Fruit fly (Drosophila melanogaster) whole organism, embryonic: ENCODE data around the gene CG5160.

Source experiments
- CG10543 ChIP-seq: fragments of 200-800 bp; sonication (Bioruptor generic); optimal IDR thresholded peaks from 3 replicates; lab custom pipeline; 2017; ENCODE audit warnings: missing biosample characterization, mild to moderate bottlenecking, missing genetic modification characterization, moderate library complexity
- CG11085 ChIP-seq: fragments of 200-800 bp; sonication (Bioruptor generic); IDR thresholded peaks from 2 replicates; pipeline ENCODE4 v1.3.6; 2022; ENCODE audit warnings: missing biosample characterization, missing genetic modification characterization
- CG11456 ChIP-seq: fragments of 200-800 bp; sonication (Bioruptor generic); IDR thresholded peaks from 3 replicates; pipeline ENCODE4 v1.3.6; 2022; ENCODE audit warnings: missing biosample characterization, missing genetic modification characterization
- CG12744 ChIP-seq: fragments of 200-800 bp; sonication (Bioruptor generic); optimal IDR thresholded peaks from 2 replicates; lab custom pipeline; 2016; ENCODE audit warnings: missing biosample characterization, missing genetic modification characterization
- CG13296 ChIP-seq: fragments of 200-800 bp; sonication (Bioruptor generic); optimal IDR thresholded peaks from 3 replicates; lab custom pipeline; 2018; ENCODE audit warnings: missing biosample characterization, mild to moderate bottlenecking, missing genetic modification characterization
- CG15601 ChIP-seq: fragments of 200-800 bp; sonication (Bioruptor generic); optimal IDR thresholded peaks from 3 replicates; lab custom pipeline; 2019; ENCODE audit warnings: missing biosample characterization, mild to moderate bottlenecking, missing genetic modification characterization, moderate library complexity
- CG1792 ChIP-seq: fragments of 200-800 bp; sonication (Bioruptor generic); optimal IDR thresholded peaks from 2 replicates; lab custom pipeline; 2016; ENCODE audit warnings: missing biosample characterization, missing genetic modification characterization
- CG3163 ChIP-seq: fragments of 200-800 bp; sonication (Bioruptor generic); optimal IDR thresholded peaks from 3 replicates; lab custom pipeline; 2016; ENCODE audit warnings: missing biosample characterization, missing genetic modification characterization
- CG32532 ChIP-seq: fragments of 200-800 bp; sonication (Bioruptor generic); IDR thresholded peaks from 2 replicates; pipeline ENCODE4 v1.3.6; 2022; ENCODE audit warnings: missing biosample characterization, missing genetic modification characterization
- CG34224 ChIP-seq: fragments of 200-800 bp; sonication (Bioruptor generic); IDR thresholded peaks from 3 replicates; pipeline ENCODE4 v1.3.6; 2022; ENCODE audit warnings: missing biosample characterization, missing genetic modification characterization; ENCODE audit not compliant: partially characterized antibody
- CG42726 ChIP-seq: fragments of 200-800 bp; sonication (Bioruptor generic); IDR thresholded peaks from 2 replicates; pipeline ENCODE4 v1.3.6; 2022; ENCODE audit warnings: missing biosample characterization, missing genetic modification characterization; ENCODE audit not compliant: partially characterized antibody
- CG7372 ChIP-seq: fragments of 200-800 bp; sonication (Bioruptor generic); IDR thresholded peaks from 2 replicates; pipeline ENCODE4 v1.3.6; 2022; ENCODE audit warnings: missing biosample characterization, missing genetic modification characterization
- CG7786 ChIP-seq: fragments of 200-800 bp; sonication (Bioruptor generic); optimal IDR thresholded peaks from 2 replicates; lab custom pipeline; 2016; ENCODE audit warnings: missing biosample characterization, missing genetic modification characterization
- CG9817 ChIP-seq: fragments of 200-800 bp; sonication (Bioruptor generic); optimal IDR thresholded peaks from 2 replicates; lab custom pipeline; 2018; ENCODE audit warnings: missing biosample characterization, mild to moderate bottlenecking, missing genetic modification characterization, moderate library complexity
- CG9932 ChIP-seq: fragments of 200-800 bp; sonication (Bioruptor generic); IDR thresholded peaks from 2 replicates; pipeline ENCODE4 v1.3.6; 2022; ENCODE audit warnings: missing biosample characterization, missing genetic modification characterization
- CoRest ChIP-seq: fragments of 200-800 bp; sonication (Bioruptor generic); optimal IDR thresholded peaks from 3 replicates; lab custom pipeline; 2018; ENCODE audit warnings: missing biosample characterization, mild to moderate bottlenecking, missing genetic modification characterization, moderate library complexity
- Dbx ChIP-seq: fragments of 200-800 bp; sonication (Bioruptor generic); IDR thresholded peaks from 3 replicates; pipeline ENCODE4 v1.3.6; 2022; ENCODE audit warnings: missing biosample characterization, missing genetic modification characterization
- Dek ChIP-seq: fragments of 200-800 bp; sonication (Bioruptor generic); optimal IDR thresholded peaks from 3 replicates; lab custom pipeline; 2019; ENCODE audit warnings: missing biosample characterization, mild to moderate bottlenecking, missing genetic modification characterization, moderate library complexity
- Doc3 ChIP-seq: fragments of 200-800 bp; sonication (Bioruptor generic); IDR thresholded peaks from 3 replicates; pipeline ENCODE4 v1.3.6; 2022; ENCODE audit warnings: missing biosample characterization, missing genetic modification characterization; ENCODE audit not compliant: partially characterized antibody
- Ets65A ChIP-seq: fragments of 200-800 bp; sonication (Bioruptor generic); peaks from one replicate; lab custom pipeline; 2016; ENCODE audit warnings: missing biosample characterization, missing genetic modification characterization
- Gug ChIP-seq: fragments of 200-800 bp; sonication (Bioruptor generic); IDR thresholded peaks from 4 replicates; pipeline ENCODE4 v1.3.6; 2022; ENCODE audit warnings: missing biosample characterization, missing genetic modification characterization
- HLH4C ChIP-seq: fragments of 200-800 bp; sonication (Bioruptor generic); IDR thresholded peaks from 3 replicates; pipeline ENCODE4 v1.3.6; 2022; ENCODE audit warnings: missing biosample characterization, missing genetic modification characterization; ENCODE audit not compliant: partially characterized antibody
- Hr39 ChIP-seq: fragments of >200 bp; optimal IDR thresholded peaks from 2 replicates; lab custom pipeline; 2017
- Lhr ChIP-seq: fragments of 200-800 bp; sonication (Bioruptor generic); optimal IDR thresholded peaks from 3 replicates; lab custom pipeline; 2017; ENCODE audit warnings: mild to moderate bottlenecking, missing biosample characterization, missing genetic modification reagents, missing genetic modification characterization
- MBD-R2 ChIP-seq: fragments of 200-800 bp; sonication (Bioruptor generic); IDR thresholded peaks from 2 replicates; pipeline ENCODE4 v1.3.6; 2022; ENCODE audit warnings: missing biosample characterization, missing genetic modification characterization
- Max ChIP-seq: fragments of 200-800 bp; sonication (Bioruptor generic); optimal IDR thresholded peaks from 2 replicates; lab custom pipeline; 2016; ENCODE audit warnings: missing biosample characterization, mild to moderate bottlenecking, missing genetic modification characterization
- Meics ChIP-seq: fragments of 200-800 bp; sonication (Bioruptor generic); optimal IDR thresholded peaks from 2 replicates; lab custom pipeline; 2017; ENCODE audit warnings: missing biosample characterization, mild to moderate bottlenecking, missing genetic modification characterization
- Mes4 ChIP-seq: fragments of 200-800 bp; sonication (Bioruptor generic); optimal IDR thresholded peaks from 2 replicates; lab custom pipeline; 2016; ENCODE audit warnings: missing biosample characterization, missing genetic modification characterization
- Sox102F ChIP-seq: fragments of 200-800 bp; sonication (Bioruptor generic); optimal IDR thresholded peaks from 2 replicates; lab custom pipeline; 2018; ENCODE audit warnings: missing biosample characterization, mild to moderate bottlenecking, missing genetic modification characterization, moderate library complexity
- Usf ChIP-seq: fragments of 200-800 bp; sonication (Bioruptor generic); optimal IDR thresholded peaks from 2 replicates; lab custom pipeline; 2017; ENCODE audit warnings: missing genotype, missing biosample characterization, missing genetic modification characterization
- bbx ChIP-seq: fragments of 200-800 bp; sonication (Bioruptor generic); IDR thresholded peaks from 2 replicates; pipeline ENCODE4 v1.3.6; 2022; ENCODE audit warnings: missing biosample characterization, missing genetic modification characterization; ENCODE audit not compliant: partially characterized antibody
- bowl ChIP-seq: fragments of 200-800 bp; sonication (Bioruptor generic); IDR thresholded peaks from 2 replicates; pipeline ENCODE4 v1.3.6; 2022; ENCODE audit warnings: missing biosample characterization, missing genetic modification characterization
- btn ChIP-seq: fragments of 200-800 bp; sonication (Bioruptor generic); optimal IDR thresholded peaks from 2 replicates; lab custom pipeline; 2016; ENCODE audit warnings: missing biosample characterization, missing genetic modification characterization
- cato ChIP-seq: fragments of 200-800 bp; sonication (Bioruptor generic); optimal IDR thresholded peaks from 2 replicates; lab custom pipeline; 2016; ENCODE audit warnings: missing biosample characterization, missing genetic modification characterization, borderline replicate concordance
- chinmo ChIP-seq: fragments of 200-800 bp; sonication (Bioruptor generic); IDR thresholded peaks from 4 replicates; pipeline ENCODE4 v1.3.6; 2022; ENCODE audit warnings: missing biosample characterization, missing genetic modification characterization; ENCODE audit not compliant: partially characterized antibody
- chm ChIP-seq: fragments of 200-800 bp; sonication (Bioruptor generic); IDR thresholded peaks from 2 replicates; pipeline ENCODE4 v1.3.6; 2022; ENCODE audit warnings: missing biosample characterization, missing genetic modification characterization
- dpn ChIP-seq, 2 experiments: fragments of 200-800 bp; sonication (Bioruptor generic); optimal IDR thresholded peaks; 3 replicates each; lab custom pipeline; 2016; ENCODE audit warnings: missing biosample characterization in 2 of 2, missing genetic modification characterization in 2 of 2
- h ChIP-seq: fragments of >200 bp; optimal IDR thresholded peaks from 2 replicates; lab custom pipeline; 2017
- ham ChIP-seq: fragments of 200-800 bp; sonication (Bioruptor generic); IDR thresholded peaks from 2 replicates; pipeline ENCODE4 v1.3.6; 2022; ENCODE audit warnings: missing biosample characterization, missing genetic modification characterization
- insv ChIP-seq, 2 experiments: fragments of 200-800 bp; sonication (Bioruptor generic); optimal IDR thresholded peaks; 3 replicates each; lab custom pipeline; 2016 to 2018; ENCODE audit warnings: missing biosample characterization in 2 of 2, missing genetic modification characterization in 2 of 2
- luna ChIP-seq: fragments of 200-800 bp; sonication (Bioruptor generic); optimal IDR thresholded peaks from 2 replicates; lab custom pipeline; 2016; ENCODE audit warnings: missing biosample characterization, missing genetic modification characterization
- nmo ChIP-seq: fragments of 200-800 bp; sonication (Bioruptor generic); optimal IDR thresholded peaks from 2 replicates; lab custom pipeline; 2018; ENCODE audit warnings: missing biosample characterization, mild to moderate bottlenecking, missing genetic modification characterization, moderate library complexity
- nom ChIP-seq: fragments of 200-800 bp; sonication (Bioruptor generic); optimal IDR thresholded peaks from 2 replicates; lab custom pipeline; 2017; ENCODE audit warnings: missing biosample characterization, missing genetic modification characterization, mild to moderate bottlenecking, moderate library complexity, missing genetic modification reagents
- sens ChIP-seq: fragments of 200-800 bp; sonication (Bioruptor generic); peaks from one replicate; lab custom pipeline; 2016; ENCODE audit warnings: missing biosample characterization, missing genetic modification characterization
- seq ChIP-seq: fragments of 200-800 bp; sonication (Bioruptor generic); IDR thresholded peaks from 2 replicates; pipeline ENCODE4 v1.3.6; 2022; ENCODE audit warnings: missing biosample characterization, missing genetic modification characterization
- shn ChIP-seq: fragments of 200-800 bp; sonication (Bioruptor generic); optimal IDR thresholded peaks from 3 replicates; lab custom pipeline; 2016; ENCODE audit warnings: missing biosample characterization, missing genetic modification characterization
- sna ChIP-seq: fragments of 200-800 bp; sonication (Bioruptor generic); IDR thresholded peaks from 2 replicates; pipeline ENCODE4 v1.3.6; 2022; ENCODE audit warnings: missing biosample characterization, missing genetic modification characterization; ENCODE audit not compliant: partially characterized antibody
- trem ChIP-seq: fragments of 200-800 bp; optimal IDR thresholded peaks from 3 replicates; lab custom pipeline; 2019; ENCODE audit warnings: missing biosample characterization, mild to moderate bottlenecking, missing genetic modification characterization, moderate library complexity
- vvl ChIP-seq: fragments of 200-800 bp; sonication (Bioruptor generic); IDR thresholded peaks from 2 replicates; pipeline ENCODE4 v1.3.6; 2022; ENCODE audit warnings: missing biosample characterization, missing genetic modification characterization
- wor ChIP-seq: fragments of 200-800 bp; sonication (Bioruptor generic); IDR thresholded peaks from 2 replicates; pipeline ENCODE4 v1.3.6; 2022; ENCODE audit warnings: missing biosample characterization, missing genetic modification characterization

CG5160 gene

dm6 chr2L:7411947-7412621 is 13.5 kb upstream of the CG5160 start, which contains the start of gene chm (continued):
- TF ChIP-seq insv (GFP tag; optimal IDR thresholded peaks at IDR 0.05; lab: Kevin White, UChicago) (peak in 1 of 2 experiments; percentile 6), Sox102F (no peak), bbx (GFP tag; lab: Robert Waterston, UW) (peak; percentile 87), seq (GFP tag; lab: Robert Waterston, UW) (no peak), sna (GFP tag; lab: Robert Waterston, UW) (peak; percentile 90), trem (peak; percentile 52), wor (GFP tag; lab: Robert Waterston, UW) (no peak), chm (peak; percentile 76; the same call in 1 of the 2 replicates), luna (GFP tag; lab: Kevin White, UChicago) (peak; percentile 18), CG1792 (GFP tag; lab: Kevin White, UChicago) (no peak), Usf (GFP tag; lab: Kevin White, UChicago) (no peak), CG32532 (GFP tag; lab: Robert Waterston, UW) (peak; percentile 54), CG15601 (tag; lab: Kevin White, UChicago) (peak; percentile 28), Doc3 (peak; percentile 91), Hr39 (lab: Kevin White, UChicago) (no peak), Mes4 (GFP tag; lab: Kevin White, UChicago) (no peak), h (lab: Kevin White, UChicago) (no peak), bowl (GFP tag; lab: Robert Waterston, UW) (no peak), CG3163 (peak; percentile 6), HLH4C (GFP tag; lab: Robert Waterston, UW) (peak; percentile 71), CG7786 (peak; percentile 47), CG10543 (GFP tag; lab: Kevin White, UChicago) (peak; percentile 0), Dek (tag; lab: Kevin White, UChicago) (peak; percentile 8), shn (peak; percentile 3), CG42726 (GFP tag; lab: Robert Waterston, UW) (peak; percentile 87), CG13296 (peak; percentile 28), CG12744 (GFP tag; lab: Kevin White, UChicago) (peak; percentile 22), Dbx (GFP tag; lab: Robert Waterston, UW) (peak; percentile 45; the same call in 1 of the 3 replicates), Meics (GFP tag; lab: Kevin White, UChicago) (no peak), CG9817 (peak; percentile 10), Max (GFP tag; lab: Kevin White, UChicago) (no peak), MBD-R2 (GFP tag; lab: Robert Waterston, UW) (peak; percentile 88), sens (GFP tag; lab: Kevin White, UChicago) (peak; percentile 81), CoRest (tag; lab: Kevin White, UChicago) (peak; percentile 22), nom (GFP tag; lab: Kevin White, UChicago) (no peak), nmo (GFP tag; lab: Kevin White, UChicago) (peak; percentile 54), Ets65A (GFP tag; lab: Kevin White, UChicago) (peak; percentile 87), Lhr (GFP tag; lab: Kevin White, UChicago) (peak; percentile 6), btn (GFP tag; lab: Kevin White, UChicago) (no peak), CG34224 (GFP tag; lab: Robert Waterston, UW) (peak; percentile 87), ham (no peak), chinmo (GFP tag; lab: Robert Waterston, UW) (peak; percentile 60; the same call in 3 of the 4 replicates), CG9932 (peak; percentile 83), vvl (GFP tag; lab: Robert Waterston, UW) (peak; percentile 65), CG11456 (GFP tag; lab: Robert Waterston, UW) (no peak; the same call in 2 of the 3 replicates), cato (GFP tag; lab: Kevin White, UChicago) (no peak), CG7372 (GFP tag; lab: Robert Waterston, UW) (no peak), CG11085 (peak; percentile 32; the same call in 1 of the 2 replicates), Gug (GFP tag; lab: Robert Waterston, UW) (no peak; the same call in 3 of the 4 replicates), dpn (GFP tag; optimal IDR thresholded peaks at IDR 0.05; lab: Kevin White, UChicago) (peak; percentile 47 to 49)
